Worm (Caenorhabditis elegans) whole organism, L1 larva: Measurements from ENCODE around the gene djr-1.1.

ENCODE experiments used
- egl-27 ChIP-seq, 2 experiments: fragments of 150-350 bp in 1 of 2; sonication (generic microtip); optimal IDR thresholded peaks; 3 replicates each; lab custom pipeline; 2017 to 2018; ENCODE audit warnings: missing biosample characterization in 2 of 2, missing genetic modification characterization in 2 of 2, missing genetic modification reagents in 2 of 2
- irx-1 ChIP-seq: sonication (generic microtip); optimal IDR thresholded peaks from 2 replicates; lab custom pipeline; 2016; ENCODE audit warnings: missing genetic modification characterization, missing compliant biosample characterization
- lin-15B ChIP-seq: fragments of 150-350 bp; sonication (generic microtip); optimal IDR thresholded peaks from 3 replicates; lab custom pipeline; 2014; ENCODE audit warnings: missing biosample characterization, missing genetic modification characterization
- lin-39 ChIP-seq: fragments of 150-350 bp; optimal IDR thresholded peaks from 2 replicates; lab custom pipeline; 2014; ENCODE audit warnings: missing biosample characterization, missing genetic modification reagents, missing genetic modification characterization
- mep-1 ChIP-seq: fragments of 150-350 bp; optimal IDR thresholded peaks from 2 replicates; lab custom pipeline; 2014; ENCODE audit warnings: missing biosample characterization, missing genetic modification characterization
- nhr-20 ChIP-seq: sonication (generic microtip); optimal IDR thresholded peaks from 2 replicates; lab custom pipeline; 2016; ENCODE audit warnings: mild to moderate bottlenecking, missing genetic modification characterization, missing compliant biosample characterization
- nhr-28 ChIP-seq: fragments of 150-350 bp; optimal IDR thresholded peaks from 2 replicates; lab custom pipeline; 2014; ENCODE audit warnings: missing biosample characterization, missing genetic modification characterization
- snpc-4 ChIP-seq: fragments of 150-350 bp; optimal IDR thresholded peaks from 2 replicates; lab custom pipeline; 2014; ENCODE audit warnings: missing biosample characterization, missing genetic modification characterization
- sptf-1 ChIP-seq: fragments of 150-350 bp; optimal IDR thresholded peaks from 2 replicates; lab custom pipeline; 2014; ENCODE audit warnings: missing biosample characterization, missing genetic modification characterization
- swsn-7 ChIP-seq: sonication (generic microtip); optimal IDR thresholded peaks from 2 replicates; lab custom pipeline; 2016; ENCODE audit warnings: missing genetic modification characterization, missing compliant biosample characterization
- unc-130 ChIP-seq: fragments of 150-350 bp; optimal IDR thresholded peaks from 2 replicates; lab custom pipeline; 2017; ENCODE audit warnings: missing biosample characterization, missing genetic modification characterization, inconsistent platforms

- no peak for TF ChIP-seq snpc-4 (tag; lab: Kevin White, UChicago)
- no peak for TF ChIP-seq swsn-7
- TF ChIP-seq lin-15B (tag; lab: Kevin White, UChicago) = no peak
- no peak for TF ChIP-seq sptf-1
- no peak for TF ChIP-seq lin-39 (tag; lab: Kevin White, UChicago)
- TF ChIP-seq irx-1 = no peak
- TF ChIP-seq unc-130 = no peak
- TF ChIP-seq mep-1 (tag; lab: Kevin White, UChicago) = no peak
- TF ChIP-seq egl-27 (tag; optimal IDR thresholded peaks at IDR 0.05; lab: Kevin White, UChicago) = no peak
- TF ChIP-seq nhr-28 = no peak
- no peak for TF ChIP-seq nhr-20
These were observed 16.8 kb downstream of the djr-1.1 start, which contains the start of gene K01A2.4 for ce11 chrII:307154-307553.
